Fruit fly (Drosophila melanogaster) whole organism, embryonic: ENCODE data around the gene Ptp4E.

Experiments used
- Atf3 ChIP-seq: fragments of 200-800 bp; sonication (Bioruptor generic); optimal IDR thresholded peaks from 3 replicates; lab custom pipeline; 2016; ENCODE audit warnings: missing biosample characterization, missing genetic modification characterization
- Bteb2 ChIP-seq: fragments of 200-800 bp; sonication (Bioruptor generic); optimal IDR thresholded peaks from 2 replicates; lab custom pipeline; 2016; ENCODE audit warnings: missing biosample characterization, missing genetic modification characterization
- CG10543 ChIP-seq: fragments of 200-800 bp; sonication (Bioruptor generic); optimal IDR thresholded peaks from 3 replicates; lab custom pipeline; 2017; ENCODE audit warnings: missing biosample characterization, mild to moderate bottlenecking, missing genetic modification characterization, moderate library complexity
- CG12391 ChIP-seq: fragments of 200-800 bp; sonication (Bioruptor generic); optimal IDR thresholded peaks from 3 replicates; lab custom pipeline; 2018; ENCODE audit warnings: missing biosample characterization, mild to moderate bottlenecking, missing genetic modification characterization, moderate library complexity
- CG13775 ChIP-seq: fragments of 200-800 bp; sonication (Bioruptor generic); optimal IDR thresholded peaks from 3 replicates; lab custom pipeline; 2017; ENCODE audit warnings: missing biosample characterization, mild to moderate bottlenecking, missing genetic modification characterization
- CG14965 ChIP-seq: fragments of 200-800 bp; sonication (Bioruptor generic); optimal IDR thresholded peaks from 2 replicates; lab custom pipeline; 2016; ENCODE audit warnings: missing biosample characterization, missing genetic modification characterization, borderline replicate concordance
- CG1529 ChIP-seq: fragments of 200-800 bp; sonication (Bioruptor generic); optimal IDR thresholded peaks from 3 replicates; lab custom pipeline; 2018; ENCODE audit warnings: missing biosample characterization, missing genetic modification characterization
- CG15479 ChIP-seq: fragments of 200-800 bp; sonication (Bioruptor generic); optimal IDR thresholded peaks from 3 replicates; lab custom pipeline; 2019; ENCODE audit warnings: missing biosample characterization, mild to moderate bottlenecking, missing genetic modification characterization, moderate library complexity
- CG1647 ChIP-seq: fragments of 200-800 bp; sonication (Bioruptor generic); optimal IDR thresholded peaks from 3 replicates; lab custom pipeline; 2016; ENCODE audit warnings: missing biosample characterization, missing genetic modification characterization
- CG16813 ChIP-seq: fragments of 200-800 bp; sonication (Bioruptor generic); IDR thresholded peaks from 3 replicates; pipeline ENCODE4 v1.3.6; 2022; ENCODE audit warnings: missing biosample characterization, missing genetic modification characterization; ENCODE audit not compliant: partially characterized antibody
- CG18262 ChIP-seq: fragments of 200-800 bp; optimal IDR thresholded peaks from 3 replicates; lab custom pipeline; 2019; ENCODE audit warnings: missing biosample characterization, mild to moderate bottlenecking, missing genetic modification characterization, moderate library complexity
- CG2129 ChIP-seq: fragments of 200-800 bp; sonication (Bioruptor generic); IDR thresholded peaks from 2 replicates; pipeline ENCODE4 v1.3.6; 2022; ENCODE audit warnings: missing biosample characterization, missing genetic modification characterization; ENCODE audit not compliant: partially characterized antibody
- CG2712 ChIP-seq: fragments of 200-800 bp; optimal IDR thresholded peaks from 3 replicates; lab custom pipeline; 2019; ENCODE audit warnings: missing biosample characterization, mild to moderate bottlenecking, missing genetic modification characterization, moderate library complexity
- CG30403 ChIP-seq: fragments of 200-800 bp; sonication (Bioruptor generic); optimal IDR thresholded peaks from 3 replicates; lab custom pipeline; 2016; ENCODE audit warnings: missing biosample characterization, missing genetic modification characterization
- CG32532 ChIP-seq: fragments of 200-800 bp; sonication (Bioruptor generic); IDR thresholded peaks from 2 replicates; pipeline ENCODE4 v1.3.6; 2022; ENCODE audit warnings: missing biosample characterization, missing genetic modification characterization
- CG34376 ChIP-seq: fragments of 200-800 bp; sonication (Bioruptor generic); optimal IDR thresholded peaks from 2 replicates; lab custom pipeline; 2018; ENCODE audit warnings: missing biosample characterization, mild to moderate bottlenecking, missing genetic modification characterization
- CG3726 ChIP-seq: fragments of 200-800 bp; sonication (Bioruptor generic); IDR thresholded peaks from 3 replicates; pipeline ENCODE4, ENCODE4 v1.3.6; 2022; ENCODE audit warnings: missing biosample characterization, missing genetic modification characterization
- CG3847 ChIP-seq: fragments of 200-800 bp; sonication (Bioruptor generic); IDR thresholded peaks from 2 replicates; pipeline ENCODE4 v1.3.6; 2022; ENCODE audit warnings: missing biosample characterization, missing genetic modification characterization
- CG43689 ChIP-seq: fragments of 200-800 bp; sonication (Bioruptor generic); IDR thresholded peaks from 2 replicates; pipeline ENCODE4 v1.3.6; 2022; ENCODE audit warnings: missing biosample characterization, missing genetic modification characterization
- CG7928 ChIP-seq: fragments of 200-800 bp; sonication (Bioruptor generic); optimal IDR thresholded peaks from 2 replicates; lab custom pipeline; 2017; ENCODE audit warnings: missing biosample characterization, mild to moderate bottlenecking, missing genetic modification characterization
- CG8089 ChIP-seq: fragments of 200-800 bp; sonication (Bioruptor generic); optimal IDR thresholded peaks from 3 replicates; lab custom pipeline; 2016; ENCODE audit warnings: missing biosample characterization, missing genetic modification characterization
- CG9215 ChIP-seq: fragments of 200-800 bp; sonication (Bioruptor generic); IDR thresholded peaks from 2 replicates; pipeline ENCODE4 v1.3.6; 2022; ENCODE audit warnings: missing biosample characterization, missing genetic modification characterization
- CG9437 ChIP-seq: fragments of 200-800 bp; sonication (Bioruptor generic); optimal IDR thresholded peaks from 2 replicates; lab custom pipeline; 2018; ENCODE audit warnings: missing biosample characterization, mild to moderate bottlenecking, missing genetic modification characterization
- CG9817 ChIP-seq: fragments of 200-800 bp; sonication (Bioruptor generic); optimal IDR thresholded peaks from 2 replicates; lab custom pipeline; 2018; ENCODE audit warnings: missing biosample characterization, mild to moderate bottlenecking, missing genetic modification characterization, moderate library complexity
- Dp ChIP-seq: fragments of 200-800 bp; sonication (Bioruptor generic); optimal IDR thresholded peaks from 2 replicates; lab custom pipeline; 2018; ENCODE audit warnings: missing biosample characterization, mild to moderate bottlenecking, missing genetic modification characterization, moderate library complexity
- Fer2 ChIP-seq: fragments of 200-800 bp; sonication (Bioruptor generic); optimal IDR thresholded peaks from 2 replicates; lab custom pipeline; 2018; ENCODE audit warnings: missing biosample characterization, mild to moderate bottlenecking, missing genetic modification characterization, moderate library complexity
- HmgZ ChIP-seq: fragments of 200-800 bp; sonication (Bioruptor generic); optimal IDR thresholded peaks from 2 replicates; lab custom pipeline; 2018; ENCODE audit warnings: missing biosample characterization, mild to moderate bottlenecking, missing genetic modification characterization
- Hr51 ChIP-seq, 2 experiments: fragments of 200-800 bp; sonication (Bioruptor generic); optimal IDR thresholded peaks; 2 replicates in 1 of 2; 3 replicates in 1 of 2; lab custom pipeline; 2016 to 2018; ENCODE audit warnings: missing biosample characterization in 2 of 2, missing genetic modification characterization in 2 of 2, mild to moderate bottlenecking in 1 of 2, moderate library complexity in 1 of 2
- Optix ChIP-seq: fragments of 200-800 bp; sonication (Bioruptor generic); IDR thresholded peaks from 3 replicates; pipeline ENCODE4 v1.3.6; 2022; ENCODE audit warnings: missing biosample characterization, missing genetic modification characterization
- Poxn ChIP-seq: fragments of 200-800 bp; sonication (Bioruptor generic); IDR thresholded peaks from 2 replicates; pipeline ENCODE4 v1.3.6; 2022; ENCODE audit warnings: missing biosample characterization, missing genetic modification characterization
- Rx ChIP-seq: fragments of 200-800 bp; sonication (Bioruptor generic); IDR thresholded peaks from 2 replicates; pipeline ENCODE4 v1.3.6; 2022; ENCODE audit warnings: missing biosample characterization, missing genetic modification characterization
- Six4 ChIP-seq: fragments of 200-800 bp; sonication (Bioruptor generic); optimal IDR thresholded peaks from 2 replicates; lab custom pipeline; 2016; ENCODE audit warnings: missing biosample characterization, missing genetic modification characterization
- Spps ChIP-seq: fragments of 200-800 bp; sonication (Bioruptor generic); optimal IDR thresholded peaks from 2 replicates; lab custom pipeline; 2018; ENCODE audit warnings: missing biosample characterization, mild to moderate bottlenecking, missing genetic modification characterization
- Xbp1 ChIP-seq: fragments of 200-800 bp; sonication (Bioruptor generic); optimal IDR thresholded peaks from 3 replicates; lab custom pipeline; 2016; ENCODE audit warnings: missing biosample characterization, mild to moderate bottlenecking, missing genetic modification characterization
- chinmo ChIP-seq: fragments of 200-800 bp; sonication (Bioruptor generic); IDR thresholded peaks from 4 replicates; pipeline ENCODE4 v1.3.6; 2022; ENCODE audit warnings: missing biosample characterization, missing genetic modification characterization; ENCODE audit not compliant: partially characterized antibody
- chn ChIP-seq: fragments of 200-800 bp; sonication (Bioruptor generic); optimal IDR thresholded peaks from 2 replicates; lab custom pipeline; 2016; ENCODE audit warnings: missing biosample characterization, missing genetic modification characterization
- crc ChIP-seq: fragments of 200-800 bp; sonication (Bioruptor generic); optimal IDR thresholded peaks from 2 replicates; lab custom pipeline; 2016; ENCODE audit warnings: missing biosample characterization, missing genetic modification characterization
- dmrt99B ChIP-seq: fragments of 200-800 bp; sonication (Bioruptor generic); optimal IDR thresholded peaks from 2 replicates; lab custom pipeline; 2018; ENCODE audit warnings: missing biosample characterization, mild to moderate bottlenecking, missing genetic modification characterization, moderate library complexity
- grau ChIP-seq: fragments of 200-800 bp; optimal IDR thresholded peaks from 3 replicates; lab custom pipeline; 2019; ENCODE audit warnings: missing biosample characterization, mild to moderate bottlenecking, missing genetic modification characterization, moderate library complexity
- insv ChIP-seq, 2 experiments: fragments of 200-800 bp; sonication (Bioruptor generic); optimal IDR thresholded peaks; 3 replicates each; lab custom pipeline; 2016 to 2018; ENCODE audit warnings: missing biosample characterization in 2 of 2, missing genetic modification characterization in 2 of 2
- kay ChIP-seq: fragments of 200-800 bp; sonication (Bioruptor generic); optimal IDR thresholded peaks from 2 replicates; lab custom pipeline; 2016; ENCODE audit warnings: missing biosample characterization, missing genetic modification characterization
- klu ChIP-seq: fragments of 200-800 bp; sonication (Bioruptor generic); IDR thresholded peaks from 2 replicates; pipeline ENCODE4 v1.3.6; 2022; ENCODE audit warnings: missing biosample characterization, missing genetic modification characterization
- row ChIP-seq: fragments of 200-800 bp; sonication (Bioruptor generic); IDR thresholded peaks from 3 replicates; pipeline ENCODE4 v1.3.6; 2022; ENCODE audit warnings: missing biosample characterization, missing genetic modification characterization
- sd ChIP-seq: fragments of 200-800 bp; sonication (Bioruptor generic); optimal IDR thresholded peaks from 3 replicates; lab custom pipeline; 2018; ENCODE audit warnings: missing biosample characterization, mild to moderate bottlenecking, missing genetic modification characterization, moderate library complexity
- sim ChIP-seq: fragments of 200-800 bp; sonication (Bioruptor generic); IDR thresholded peaks from 2 replicates; pipeline ENCODE4 v1.3.6; 2022; ENCODE audit warnings: missing biosample characterization, missing genetic modification characterization
- sob ChIP-seq: fragments of 200-800 bp; sonication (Bioruptor generic); IDR thresholded peaks from 2 replicates; pipeline ENCODE4 v1.3.6; 2022; ENCODE audit warnings: missing biosample characterization, missing genetic modification characterization
- stc ChIP-seq: fragments of 200-800 bp; sonication (Bioruptor generic); IDR thresholded peaks from 2 replicates; pipeline ENCODE4 v1.3.6; 2022; ENCODE audit warnings: missing biosample characterization, missing genetic modification characterization
- tin ChIP-seq: fragments of 200-800 bp; sonication (Bioruptor generic); optimal IDR thresholded peaks from 3 replicates; lab custom pipeline; 2016; ENCODE audit warnings: missing biosample characterization, missing genetic modification characterization
- toy ChIP-seq: fragments of 200-800 bp; sonication (Bioruptor generic); IDR thresholded peaks from 2 replicates; pipeline ENCODE4 v1.3.6; 2022; ENCODE audit warnings: missing biosample characterization, missing genetic modification characterization
- zfh2 ChIP-seq: fragments of 200-800 bp; sonication (Bioruptor generic); optimal IDR thresholded peaks from 2 replicates; lab custom pipeline; 2016; ENCODE audit warnings: missing biosample characterization, missing genetic modification characterization

The Ptp4E gene

DNA sequence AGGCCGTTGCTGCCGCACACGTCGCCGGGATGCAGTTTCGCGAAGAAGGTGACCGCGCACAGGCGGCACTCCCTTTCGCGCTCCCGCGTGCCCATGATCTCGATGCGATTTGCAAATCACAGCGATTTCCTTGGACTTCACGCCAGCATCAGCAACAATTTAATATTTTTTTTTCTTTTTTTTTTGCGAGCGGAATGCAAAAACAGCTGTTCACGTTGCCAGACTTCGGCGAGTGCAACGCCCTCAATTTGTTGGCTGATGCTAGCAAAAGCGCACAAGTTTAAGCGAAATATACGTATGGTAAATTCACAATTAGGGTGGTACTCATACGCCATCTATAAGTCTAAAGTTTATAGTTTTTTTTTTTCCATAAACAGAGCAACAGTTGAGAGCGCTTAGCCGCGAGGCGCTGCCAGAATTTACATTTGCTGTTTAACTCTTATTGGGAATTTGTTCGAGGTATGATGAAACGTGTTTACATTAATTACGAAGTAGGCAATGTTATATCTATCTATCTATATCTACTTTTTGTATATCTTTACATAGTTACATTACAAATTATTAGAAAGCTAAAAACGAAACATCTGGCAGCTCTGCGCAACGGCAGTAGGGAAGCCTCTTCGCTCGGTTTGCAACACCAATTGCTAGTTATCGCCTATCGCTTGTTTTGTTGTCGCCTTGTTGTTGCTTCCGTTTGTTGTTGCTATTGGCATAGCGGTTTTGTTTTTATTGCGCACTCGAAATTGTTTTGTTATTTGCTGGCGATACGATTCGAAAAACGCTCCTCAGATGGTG lies 20.5 kb upstream of the Ptp4E start, which contains the start of the genes CG4041 and Hgsnat (continued):
- no peak for TF ChIP-seq chn (GFP tag; lab: Kevin White, UChicago)
- no peak for TF ChIP-seq Bteb2 (GFP tag; lab: Kevin White, UChicago)
- no peak for TF ChIP-seq stc (GFP tag; lab: Robert Waterston, UW)
- TF ChIP-seq CG9215, result no peak
- TF ChIP-seq CG18262 (tag; lab: Kevin White, UChicago), result no peak
- no peak for TF ChIP-seq toy
- peak; percentile 5 for TF ChIP-seq Dp (GFP tag; lab: Kevin White, UChicago)
- TF ChIP-seq kay (GFP tag; lab: Kevin White, UChicago), result no peak
- no peak for TF ChIP-seq CG10543
- TF ChIP-seq tin (GFP tag; lab: Kevin White, UChicago), result peak; percentile 22
- TF ChIP-seq CG34376 (GFP tag; lab: Kevin White, UChicago), result no peak
- TF ChIP-seq sim, result no peak
- TF ChIP-seq CG9437, result no peak
- TF ChIP-seq grau (tag; lab: Kevin White, UChicago), result no peak
- no peak for TF ChIP-seq CG14965 (GFP tag; lab: Kevin White, UChicago)
- peak; percentile 11 for TF ChIP-seq zfh2 (GFP tag; lab: Kevin White, UChicago)
- TF ChIP-seq CG43689 (GFP tag; lab: Robert Waterston, UW), result no peak
- TF ChIP-seq CG7928 (GFP tag; lab: Kevin White, UChicago), result no peak
- TF ChIP-seq Rx (GFP tag; lab: Robert Waterston, UW), result no peak
- no peak for TF ChIP-seq dmrt99B (tag; lab: Kevin White, UChicago)
- 0 out of 2 replicates have a peak, but pooled peaks have one; percentile 6 for TF ChIP-seq sob (GFP tag; lab: Robert Waterston, UW)
- no peak for TF ChIP-seq CG1529
- peak; percentile 27; the same call in 2 of the 3 replicates for TF ChIP-seq row (GFP tag; lab: Robert Waterston, UW)
- no peak for TF ChIP-seq crc (GFP tag; lab: Kevin White, UChicago)
- peak in 1 of 2 experiments; percentile 59 for TF ChIP-seq insv (GFP tag; optimal IDR thresholded peaks at IDR 0.05; lab: Kevin White, UChicago)
- peak; percentile 51 for TF ChIP-seq CG15479 (GFP tag; lab: Kevin White, UChicago)
- TF ChIP-seq Fer2 (tag; lab: Kevin White, UChicago), result no peak
- TF ChIP-seq CG2712 (tag; lab: Kevin White, UChicago), result peak; percentile 24
- TF ChIP-seq CG8089, result no peak
- no peak for TF ChIP-seq CG9817 (tag; lab: Kevin White, UChicago)
- no peak for TF ChIP-seq klu (GFP tag; lab: Robert Waterston, UW)
- no peak for TF ChIP-seq Poxn (GFP tag; lab: Robert Waterston, UW)
- TF ChIP-seq Six4, result no peak
- peak; percentile 31 for TF ChIP-seq CG12391 (tag; lab: Kevin White, UChicago)
- TF ChIP-seq CG3847 (GFP tag; lab: Robert Waterston, UW), result no peak
- TF ChIP-seq Atf3 (GFP tag; lab: Kevin White, UChicago), result no peak
- no peak for TF ChIP-seq Spps (tag; lab: Kevin White, UChicago)
- peak; percentile 15 for TF ChIP-seq Xbp1 (GFP tag; lab: Kevin White, UChicago)
- TF ChIP-seq HmgZ, result no peak
- TF ChIP-seq CG3726 (GFP tag; lab: Robert Waterston, UW), result no peak
- TF ChIP-seq CG2129 (GFP tag; lab: Robert Waterston, UW), result no peak
- TF ChIP-seq CG16813 (GFP tag; lab: Robert Waterston, UW), result 0 out of 3 replicates have a peak, but pooled peaks have one; percentile 6
- no peak for TF ChIP-seq Optix (GFP tag; lab: Robert Waterston, UW)
- TF ChIP-seq Hr51 (GFP tag; optimal IDR thresholded peaks at IDR 0.05; lab: Kevin White, UChicago), result peak in 1 of 2 experiments; percentile 6
- TF ChIP-seq CG30403 (GFP tag; lab: Kevin White, UChicago), result peak; percentile 39
- no peak for TF ChIP-seq sd (tag; lab: Kevin White, UChicago)
- TF ChIP-seq chinmo (GFP tag; lab: Robert Waterston, UW), result 0 out of 4 replicates have a peak, but pooled peaks have one; percentile 13
- TF ChIP-seq CG13775, result peak; percentile 46
- TF ChIP-seq CG1647 (GFP tag; lab: Kevin White, UChicago), result no peak
- no peak for TF ChIP-seq CG32532
